Worm (Caenorhabditis elegans) whole organism, L1 larva: ENCODE data around the gene nhr-115.

ENCODE experiments used
- Y116A8C.19 ChIP-seq: sonication (generic microtip); optimal IDR thresholded peaks from 2 replicates; lab custom pipeline; 2016; ENCODE audit warnings: missing compliant biosample characterization, missing genetic modification characterization, borderline replicate concordance
- aly-2 ChIP-seq: fragments of 150-350 bp; optimal IDR thresholded peaks from 2 replicates; lab custom pipeline; 2014; ENCODE audit warnings: missing biosample characterization, missing genetic modification characterization
- blmp-1 ChIP-seq: fragments of 150-350 bp; optimal IDR thresholded peaks from 2 replicates; lab custom pipeline; 2014; ENCODE audit warnings: missing biosample characterization, missing genetic modification characterization
- ceh-63 ChIP-seq: fragments of 200-800 bp; sonication (Bioruptor generic); optimal IDR thresholded peaks from 2 replicates; lab custom pipeline; 2018; ENCODE audit warnings: mild to moderate bottlenecking, missing genetic modification characterization, missing compliant biosample characterization
- ceh-82 ChIP-seq, 3 experiments: fragments of 150-350 bp in 1 of 3; sonication (generic microtip) in 2 of 3; optimal IDR thresholded peaks; 2 replicates each; lab custom pipeline; 2014 to 2017; ENCODE audit warnings: missing biosample characterization in 3 of 3, missing genetic modification characterization in 3 of 3
- ceh-88 ChIP-seq: fragments of 200-800 bp; sonication (Bioruptor generic); IDR thresholded peaks from 2 replicates; pipeline ENCODE4 v1.3.6; 2022; ENCODE audit warnings: missing genetic modification characterization, missing compliant biosample characterization
- ceh-90 ChIP-seq: sonication (generic microtip); optimal IDR thresholded peaks from 2 replicates; lab custom pipeline; 2016; ENCODE audit warnings: missing genetic modification characterization, missing compliant biosample characterization
- ces-1 ChIP-seq: fragments of 150-350 bp; optimal IDR thresholded peaks from 2 replicates; lab custom pipeline; 2014; ENCODE audit warnings: missing biosample characterization, missing genetic modification reagents, missing genetic modification characterization
- dpl-1 ChIP-seq, 3 experiments: fragments of 150-350 bp in 2 of 3; sonication (generic microtip) in 1 of 3; optimal IDR thresholded peaks; 2 replicates each; lab custom pipeline; 2014 to 2017; ENCODE audit warnings: missing biosample characterization in 3 of 3, missing genetic modification characterization in 3 of 3, missing genetic modification reagents in 3 of 3
- efl-1 ChIP-seq, 4 experiments: fragments of 150-350 bp; optimal IDR thresholded peaks in 3 of 4; peaks in 1 of 4; 1 replicate in 1 of 4; 2 replicates in 3 of 4; lab custom pipeline; 2014; ENCODE audit warnings: missing biosample characterization in 2 of 4, missing genetic modification characterization in 2 of 4, missing genetic modification reagents in 2 of 4
- egl-13 ChIP-seq: sonication (generic microtip); optimal IDR thresholded peaks from 2 replicates; lab custom pipeline; 2016; ENCODE audit warnings: missing genotype, missing genetic modification reagents, missing genetic modification characterization, missing compliant biosample characterization
- elt-3 ChIP-seq, 6 experiments: fragments of 150-350 bp in 1 of 6; sonication (generic microtip); optimal IDR thresholded peaks; 2 replicates each; lab custom pipeline; 2017 to 2018; ENCODE audit warnings: missing biosample characterization in 6 of 6, missing genetic modification characterization in 6 of 6, inconsistent platforms in 1 of 6
- fkh-10 ChIP-seq: sonication (generic microtip); optimal IDR thresholded peaks from 2 replicates; lab custom pipeline; 2017; ENCODE audit warnings: missing biosample characterization, missing genetic modification reagents, missing genetic modification characterization
- hlh-4 ChIP-seq: sonication (generic microtip); optimal IDR thresholded peaks from 2 replicates; lab custom pipeline; 2016; ENCODE audit warnings: mild to moderate bottlenecking, missing genetic modification characterization, missing compliant biosample characterization
- irx-1 ChIP-seq: sonication (generic microtip); optimal IDR thresholded peaks from 2 replicates; lab custom pipeline; 2016; ENCODE audit warnings: missing genetic modification characterization, missing compliant biosample characterization
- isw-1 ChIP-seq: fragments of 200-800 bp; sonication (Bioruptor generic); IDR thresholded peaks from 2 replicates; pipeline ENCODE4 v1.3.6; 2022; ENCODE audit warnings: missing genetic modification characterization, missing compliant biosample characterization
- jun-1 ChIP-seq: fragments of 150-350 bp; optimal IDR thresholded peaks from 2 replicates; lab custom pipeline; 2014; ENCODE audit warnings: missing biosample characterization, missing genetic modification reagents, missing genetic modification characterization
- lin-14 ChIP-seq: fragments of 200-800 bp; sonication (Bioruptor generic); optimal IDR thresholded peaks from 2 replicates; lab custom pipeline; 2018; ENCODE audit warnings: mild to moderate bottlenecking, missing genetic modification characterization, moderate library complexity, missing compliant biosample characterization
- lin-15B ChIP-seq: fragments of 150-350 bp; sonication (generic microtip); optimal IDR thresholded peaks from 3 replicates; lab custom pipeline; 2014; ENCODE audit warnings: missing biosample characterization, missing genetic modification characterization
- lin-35 ChIP-seq, 2 experiments: fragments of 150-350 bp; optimal IDR thresholded peaks; 2 replicates each; lab custom pipeline; 2014; ENCODE audit warnings: missing biosample characterization in 2 of 2, missing genetic modification characterization in 2 of 2, missing genetic modification reagents in 2 of 2
- lin-39 ChIP-seq: fragments of 150-350 bp; optimal IDR thresholded peaks from 2 replicates; lab custom pipeline; 2014; ENCODE audit warnings: missing biosample characterization, missing genetic modification reagents, missing genetic modification characterization
- lsy-2 ChIP-seq, 2 experiments: fragments of 150-350 bp; optimal IDR thresholded peaks; 2 replicates each; lab custom pipeline; 2014; ENCODE audit warnings: missing biosample characterization in 2 of 2, missing genetic modification characterization in 2 of 2
- mdl-1 ChIP-seq, 2 experiments: fragments of 150-350 bp; optimal IDR thresholded peaks; 2 replicates each; lab custom pipeline; 2014 to 2017; ENCODE audit warnings: missing biosample characterization in 2 of 2, missing genetic modification characterization in 2 of 2, inconsistent platforms in 1 of 2
- mef-2 ChIP-seq: fragments of 150-350 bp; optimal IDR thresholded peaks from 2 replicates; lab custom pipeline; 2014; ENCODE audit warnings: missing biosample characterization, missing genetic modification characterization
- mep-1 ChIP-seq: fragments of 150-350 bp; optimal IDR thresholded peaks from 2 replicates; lab custom pipeline; 2014; ENCODE audit warnings: missing biosample characterization, missing genetic modification characterization
- nhr-20 ChIP-seq: sonication (generic microtip); optimal IDR thresholded peaks from 2 replicates; lab custom pipeline; 2016; ENCODE audit warnings: mild to moderate bottlenecking, missing genetic modification characterization, missing compliant biosample characterization
- nhr-47 ChIP-seq: sonication (generic microtip); optimal IDR thresholded peaks from 2 replicates; lab custom pipeline; 2016; ENCODE audit warnings: mild to moderate bottlenecking, missing genetic modification characterization, moderate library complexity, missing compliant biosample characterization
- nhr-71 ChIP-seq: sonication (generic microtip); optimal IDR thresholded peaks from 2 replicates; lab custom pipeline; 2016; ENCODE audit warnings: mild to moderate bottlenecking, missing genetic modification characterization, moderate library complexity, missing compliant biosample characterization
- nhr-77 ChIP-seq: fragments of 150-350 bp; optimal IDR thresholded peaks from 2 replicates; lab custom pipeline; 2014; ENCODE audit warnings: missing biosample characterization, missing genetic modification characterization
- nhr-85 ChIP-seq: sonication (generic microtip); peaks from one replicate; lab custom pipeline; 2016; ENCODE audit warnings: missing genetic modification characterization, inconsistent platforms, missing compliant biosample characterization
- pqm-1 ChIP-seq: sonication (generic microtip); optimal IDR thresholded peaks from 3 replicates; lab custom pipeline; 2017; ENCODE audit warnings: missing biosample characterization, missing genetic modification characterization
- rnt-1 ChIP-seq: sonication (generic microtip); optimal IDR thresholded peaks from 2 replicates; lab custom pipeline; 2016; ENCODE audit warnings: mild to moderate bottlenecking, missing genetic modification characterization, moderate library complexity, missing compliant biosample characterization
- skn-1 ChIP-seq: fragments of 150-350 bp; optimal IDR thresholded peaks from 2 replicates; lab custom pipeline; 2014; ENCODE audit warnings: missing biosample characterization, missing genetic modification characterization
- snu-23 ChIP-seq: sonication (generic microtip); optimal IDR thresholded peaks from 2 replicates; lab custom pipeline; 2016; ENCODE audit warnings: missing genetic modification characterization, missing compliant biosample characterization
- sup-37 ChIP-seq: fragments of 200-800 bp; sonication (Bioruptor generic); optimal IDR thresholded peaks from 2 replicates; lab custom pipeline; 2018; ENCODE audit warnings: mild to moderate bottlenecking, missing genetic modification characterization, missing compliant biosample characterization
- tbx-2 ChIP-seq: sonication (generic microtip); optimal IDR thresholded peaks from 2 replicates; lab custom pipeline; 2016; ENCODE audit warnings: missing genetic modification characterization, missing compliant biosample characterization
- tlp-1 ChIP-seq: fragments of 150-350 bp; optimal IDR thresholded peaks from 2 replicates; lab custom pipeline; 2014; ENCODE audit warnings: missing biosample characterization, missing genetic modification characterization
- unc-62 ChIP-seq: fragments of 150-350 bp; optimal IDR thresholded peaks from 2 replicates; lab custom pipeline; 2014; ENCODE audit warnings: missing biosample characterization, missing genetic modification reagents, missing genetic modification characterization
- zag-1 ChIP-seq: fragments of 150-350 bp; optimal IDR thresholded peaks from 2 replicates; lab custom pipeline; 2014; ENCODE audit warnings: missing biosample characterization, missing genetic modification characterization
- zip-4 ChIP-seq: fragments of 200-800 bp; sonication (Bioruptor generic); optimal IDR thresholded peaks from 2 replicates; lab custom pipeline; 2018; ENCODE audit warnings: mild to moderate bottlenecking, missing genetic modification characterization, moderate library complexity, missing compliant biosample characterization

nhr-115 gene

ce11 chrV:2254553-2255124 lies 37.7 kb upstream of the nhr-115 start, which contains the start of gene str-253:
TSS of gene str-253 (minus strand) at chrV:2254603.
- no peak for TF ChIP-seq efl-1 (optimal IDR thresholded peaks at IDR 0.05; lab: Kevin White, UChicago)
- no peak for TF ChIP-seq efl-1 (GFP tag; optimal IDR thresholded peaks at IDR 0.05 in 1 of 2; lab: Kevin White, UChicago)
- TF ChIP-seq hlh-4: no peak
- TF ChIP-seq unc-62: no peak
- TF ChIP-seq lin-39 (tag; lab: Kevin White, UChicago): no peak
- TF ChIP-seq ceh-63 (GFP tag; lab: Kevin White, UChicago): no peak
- no peak for TF ChIP-seq fkh-10 (GFP tag; lab: Kevin White, UChicago)
- TF ChIP-seq Y116A8C.19 (tag; lab: Kevin White, UChicago): no peak
- no peak for TF ChIP-seq tlp-1
- no peak for TF ChIP-seq nhr-20 (tag; lab: Kevin White, UChicago)
- TF ChIP-seq nhr-77: no peak
- no peak for TF ChIP-seq ceh-90 (tag; lab: Kevin White, UChicago)
- TF ChIP-seq sup-37 (GFP tag; lab: Kevin White, UChicago): no peak
- no peak for TF ChIP-seq nhr-47

ce11 chrV:2255191-2255590 lies 37.1 kb upstream of the nhr-115 start, which contains the start of gene F41B5.1:
TSS of gene F41B5.1 (plus strand) at chrV:2255533.
- TF ChIP-seq isw-1 (GFP tag; lab: Robert Waterston, UW): peak; percentile 9; the same call in 1 of the 2 replicates
- TF ChIP-seq lsy-2 (tag; optimal IDR thresholded peaks at IDR 0.05; lab: Kevin White, UChicago): peak in 1 of 2 experiments; percentile 3

- TF ChIP-seq elt-3 (tag; optimal IDR thresholded peaks at IDR 0.05; lab: Kevin White, UChicago): peak in 1 of 6 experiments; percentile 6
- no peak for TF ChIP-seq ces-1 (GFP tag; lab: Kevin White, UChicago)
- TF ChIP-seq nhr-77: no peak
- TF ChIP-seq ceh-88: no peak
- no peak for TF ChIP-seq jun-1
- peak; percentile 2 to 43 for TF ChIP-seq lsy-2 (tag; optimal IDR thresholded peaks at IDR 0.05; lab: Kevin White, UChicago)
- peak; percentile 24 for TF ChIP-seq tbx-2 (tag; lab: Kevin White, UChicago)
- TF ChIP-seq rnt-1 (tag; lab: Kevin White, UChicago): peak; percentile 1
- peak in 1 of 2 experiments; percentile 56 for TF ChIP-seq lin-35 (GFP tag; optimal IDR thresholded peaks at IDR 0.05; lab: Kevin White, UChicago)
- TF ChIP-seq nhr-71: peak; percentile 57
- TF ChIP-seq nhr-85: peak; percentile 80
- TF ChIP-seq dpl-1 (GFP tag; optimal IDR thresholded peaks at IDR 0.05; lab: Kevin White, UChicago): peak in 1 of 3 experiments; percentile 20
- TF ChIP-seq zag-1: no peak
- peak; percentile 57 for TF ChIP-seq snu-23 (GFP tag; lab: Kevin White, UChicago)
- TF ChIP-seq nhr-20 (tag; lab: Kevin White, UChicago): peak; percentile 92
- TF ChIP-seq efl-1 (optimal IDR thresholded peaks at IDR 0.05; lab: Kevin White, UChicago): peak; percentile 36 to 51
- no peak for TF ChIP-seq efl-1 (GFP tag; optimal IDR thresholded peaks at IDR 0.05 in 1 of 2; lab: Kevin White, UChicago)
- TF ChIP-seq mep-1 (tag; lab: Kevin White, UChicago): peak; percentile 34
- TF ChIP-seq isw-1 (GFP tag; lab: Robert Waterston, UW): no peak
- peak; percentile 61 for TF ChIP-seq blmp-1 (tag; lab: Kevin White, UChicago)
- no peak for TF ChIP-seq zip-4
- TF ChIP-seq lin-14: no peak
- no peak for TF ChIP-seq tlp-1
- TF ChIP-seq skn-1: peak; percentile 97
- TF ChIP-seq sup-37 (GFP tag; lab: Kevin White, UChicago): no peak
- no peak for TF ChIP-seq mef-2 (tag; lab: Kevin White, UChicago)
Measured at ce11 chrV:2259750-2260149, 32.6 kb upstream of the nhr-115 start, which contains the start of gene nhr-182. TSS of gene nhr-182 (minus strand) at chrV:2259927.

- TF ChIP-seq lin-14: no peak
- TF ChIP-seq nhr-77: no peak
- TF ChIP-seq pqm-1: no peak
- TF ChIP-seq ceh-90 (tag; lab: Kevin White, UChicago): no peak
- no peak for TF ChIP-seq ces-1 (GFP tag; lab: Kevin White, UChicago)
- TF ChIP-seq lin-35 (GFP tag; optimal IDR thresholded peaks at IDR 0.05; lab: Kevin White, UChicago): no peak
- no peak for TF ChIP-seq hlh-4
- TF ChIP-seq ceh-82 (tag; optimal IDR thresholded peaks at IDR 0.05; lab: Kevin White, UChicago): no peak
- TF ChIP-seq nhr-85: no peak
- TF ChIP-seq mdl-1 (tag; optimal IDR thresholded peaks at IDR 0.05; lab: Kevin White, UChicago): no peak
- TF ChIP-seq elt-3 (tag; optimal IDR thresholded peaks at IDR 0.05; lab: Kevin White, UChicago): no peak
- TF ChIP-seq lin-15B (tag; lab: Kevin White, UChicago): no peak
- TF ChIP-seq irx-1 (tag; lab: Kevin White, UChicago): no peak
- TF ChIP-seq aly-2 (tag; lab: Kevin White, UChicago): no peak
- no peak for TF ChIP-seq egl-13
- no peak for TF ChIP-seq ceh-88
Measured at ce11 chrV:2260660-2261059, 31.7 kb upstream of the nhr-115 start, which contains the start of gene F41B5.12. TSS of gene F41B5.12 (plus strand) at chrV:2260960.
